Fruit fly (Drosophila melanogaster): ENCODE results near the gene Pura.

Pura gene

DNA sequence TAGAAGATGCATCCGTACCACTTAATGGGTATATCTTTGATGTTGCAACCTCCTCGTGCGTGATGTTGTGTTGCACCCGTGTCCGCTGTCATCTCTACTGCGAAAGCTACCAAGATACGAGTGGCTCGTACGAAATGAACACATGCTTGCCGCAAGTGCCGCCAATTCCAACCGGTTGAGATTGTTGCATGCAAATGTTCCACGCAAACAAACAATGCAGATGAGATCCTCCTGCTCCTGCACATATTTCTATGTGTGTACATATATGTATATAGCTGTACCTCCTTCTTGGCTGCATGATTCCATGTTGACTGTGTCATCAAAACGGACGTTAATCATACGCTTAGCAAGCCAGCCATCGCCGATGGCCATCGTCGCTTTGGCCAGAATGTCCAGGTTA, 37.2 kb downstream of the Pura start:
- TF ChIP-seq CG4496 (GFP tag; IDR thresholded peaks at IDR 0.05): no peak
- TF ChIP-seq Pif1A (GFP tag; optimal IDR thresholded peaks at IDR 0.05): no peak
- no peak for TF ChIP-seq rn (GFP tag; IDR thresholded peaks at IDR 0.05)
- no peak for TF ChIP-seq EcR (GFP tag; optimal IDR thresholded peaks at IDR 0.05)
- TF ChIP-seq CG32121 (GFP tag; IDR thresholded peaks at IDR 0.05): no peak
- no peak for TF ChIP-seq CG12605 (GFP tag; IDR thresholded peaks at IDR 0.05)
- TF ChIP-seq CG8301 (tag; optimal IDR thresholded peaks at IDR 0.05): no peak
- TF ChIP-seq CG9948 (tag; optimal IDR thresholded peaks at IDR 0.05): no peak
- no peak for TF ChIP-seq Ets98B (GFP tag; IDR thresholded peaks at IDR 0.05)
- no peak for TF ChIP-seq Snoo (tag; optimal IDR thresholded peaks at IDR 0.05)
- no peak for TF ChIP-seq Pif1B (GFP tag; optimal IDR thresholded peaks at IDR 0.05)

DNA sequence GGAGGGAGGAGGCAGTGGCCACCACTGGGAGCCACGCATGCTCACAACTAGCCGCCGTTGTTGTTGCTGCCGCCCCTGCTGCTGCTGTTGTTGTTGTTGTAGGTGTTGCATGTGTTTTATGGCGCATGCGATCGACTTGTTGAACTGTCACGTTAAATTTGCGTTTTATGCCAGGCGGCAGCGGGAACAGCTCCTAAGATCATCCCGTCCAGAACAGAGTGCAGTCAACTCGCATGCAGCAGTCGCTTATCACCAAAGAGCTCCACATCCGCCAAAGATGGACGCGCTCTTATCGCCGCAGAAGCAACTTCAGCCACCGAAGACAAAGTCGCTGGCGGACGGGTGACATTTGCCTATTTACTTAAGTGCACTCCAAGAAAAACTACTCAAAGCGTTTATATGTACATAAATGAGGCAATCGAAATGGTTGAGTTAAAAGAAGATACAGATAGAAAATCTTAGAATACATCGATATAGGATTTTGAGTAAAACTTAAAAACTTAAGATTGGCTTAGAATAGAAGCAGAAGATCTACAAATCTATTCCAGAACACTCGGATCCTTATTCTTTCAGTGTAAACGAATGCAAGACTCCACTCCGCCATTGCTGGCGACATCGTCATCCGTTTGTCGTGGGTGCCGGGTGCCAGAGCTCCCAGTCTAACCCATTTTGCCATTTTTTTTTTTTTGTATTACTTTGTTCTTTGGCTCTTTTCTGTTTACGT, 39.8 kb downstream of the Pura start:
- TF ChIP-seq CG4496 (GFP tag; IDR thresholded peaks at IDR 0.05) (peak; percentile 70), CG10348 (GFP tag; IDR thresholded peaks at IDR 0.05) (no peak), CG17806 (tag; optimal IDR thresholded peaks at IDR 0.05) (peak; percentile 69), Pif1B (GFP tag; optimal IDR thresholded peaks at IDR 0.05) (no peak), gl (tag; optimal IDR thresholded peaks at IDR 0.05) (no peak), CG13204 (GFP tag; optimal IDR thresholded peaks at IDR 0.05) (peak; percentile 21), CG34367 (tag; optimal IDR thresholded peaks at IDR 0.05) (peak; percentile 50), CG8301 (tag; optimal IDR thresholded peaks at IDR 0.05) (peak; percentile 73), CG8159 (tag; optimal IDR thresholded peaks at IDR 0.05) (peak; percentile 69), CG14655 (GFP tag; optimal IDR thresholded peaks at IDR 0.05) (peak; percentile 79), Snoo (tag; optimal IDR thresholded peaks at IDR 0.05) (no peak), Pif1A (GFP tag; optimal IDR thresholded peaks at IDR 0.05) (peak; percentile 59), CG32121 (GFP tag; IDR thresholded peaks at IDR 0.05) (peak; percentile 77), CG12605 (GFP tag; IDR thresholded peaks at IDR 0.05) (no peak), Ets98B (GFP tag; IDR thresholded peaks at IDR 0.05) (peak; percentile 76), EcR (GFP tag; optimal IDR thresholded peaks at IDR 0.05) (peak; percentile 66), D1 (tag; optimal IDR thresholded peaks at IDR 0.05) (no peak), fd96Ca (GFP tag; IDR thresholded peaks at IDR 0.05) (peak; percentile 49; the same call in 1 of the 3 replicates), CG15710 (tag; optimal IDR thresholded peaks at IDR 0.05) (peak; percentile 57), CG9948 (tag; optimal IDR thresholded peaks at IDR 0.05) (peak; percentile 56), rn (GFP tag; IDR thresholded peaks at IDR 0.05) (peak; percentile 49; the same call in 1 of the 2 replicates)

DNA sequence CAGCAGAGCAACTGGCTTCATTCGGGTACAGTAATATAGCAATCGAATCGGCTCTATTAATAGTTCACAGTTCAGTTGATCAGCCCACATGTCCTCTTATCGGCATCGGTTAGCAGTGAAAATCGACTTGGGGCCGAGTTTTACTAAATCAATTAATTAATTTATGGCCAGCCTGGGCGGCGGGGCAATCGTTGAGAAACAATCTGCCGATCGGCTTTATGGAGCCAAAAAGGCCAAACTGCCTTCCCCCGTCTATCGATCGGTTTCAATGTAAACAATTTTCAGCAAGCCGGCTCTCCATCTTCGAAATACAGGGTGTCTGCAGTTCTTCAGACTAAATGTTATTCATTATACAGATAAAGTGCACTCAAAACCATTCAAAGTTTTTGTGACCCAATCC, 40.7 kb downstream of the Pura start:
- TF ChIP-seq Pif1A (GFP tag; optimal IDR thresholded peaks at IDR 0.05): no peak
- TF ChIP-seq CG14655 (GFP tag; optimal IDR thresholded peaks at IDR 0.05): no peak
- TF ChIP-seq CG4496 (GFP tag; IDR thresholded peaks at IDR 0.05): no peak
- no peak for TF ChIP-seq D1 (tag; optimal IDR thresholded peaks at IDR 0.05)
- TF ChIP-seq EcR (GFP tag; optimal IDR thresholded peaks at IDR 0.05): no peak
- no peak for TF ChIP-seq CG9948 (tag; optimal IDR thresholded peaks at IDR 0.05)
- TF ChIP-seq CG12605 (GFP tag; IDR thresholded peaks at IDR 0.05): no peak
- TF ChIP-seq gl (tag; optimal IDR thresholded peaks at IDR 0.05): no peak
- TF ChIP-seq CG10348 (GFP tag; IDR thresholded peaks at IDR 0.05): no peak
- no peak for TF ChIP-seq Ets98B (GFP tag; IDR thresholded peaks at IDR 0.05)
- no peak for TF ChIP-seq CG15710 (tag; optimal IDR thresholded peaks at IDR 0.05)
- TF ChIP-seq CG8301 (tag; optimal IDR thresholded peaks at IDR 0.05): no peak
- no peak for TF ChIP-seq Snoo (tag; optimal IDR thresholded peaks at IDR 0.05)
- no peak for TF ChIP-seq Pif1B (GFP tag; optimal IDR thresholded peaks at IDR 0.05)
- TF ChIP-seq CG34367 (tag; optimal IDR thresholded peaks at IDR 0.05): no peak
- TF ChIP-seq rn (GFP tag; IDR thresholded peaks at IDR 0.05): no peak
- TF ChIP-seq CG13204 (GFP tag; optimal IDR thresholded peaks at IDR 0.05): no peak
- no peak for TF ChIP-seq CG32121 (GFP tag; IDR thresholded peaks at IDR 0.05)
- no peak for TF ChIP-seq fd96Ca (GFP tag; IDR thresholded peaks at IDR 0.05)
- TF ChIP-seq CG8159 (tag; optimal IDR thresholded peaks at IDR 0.05): no peak

DNA sequence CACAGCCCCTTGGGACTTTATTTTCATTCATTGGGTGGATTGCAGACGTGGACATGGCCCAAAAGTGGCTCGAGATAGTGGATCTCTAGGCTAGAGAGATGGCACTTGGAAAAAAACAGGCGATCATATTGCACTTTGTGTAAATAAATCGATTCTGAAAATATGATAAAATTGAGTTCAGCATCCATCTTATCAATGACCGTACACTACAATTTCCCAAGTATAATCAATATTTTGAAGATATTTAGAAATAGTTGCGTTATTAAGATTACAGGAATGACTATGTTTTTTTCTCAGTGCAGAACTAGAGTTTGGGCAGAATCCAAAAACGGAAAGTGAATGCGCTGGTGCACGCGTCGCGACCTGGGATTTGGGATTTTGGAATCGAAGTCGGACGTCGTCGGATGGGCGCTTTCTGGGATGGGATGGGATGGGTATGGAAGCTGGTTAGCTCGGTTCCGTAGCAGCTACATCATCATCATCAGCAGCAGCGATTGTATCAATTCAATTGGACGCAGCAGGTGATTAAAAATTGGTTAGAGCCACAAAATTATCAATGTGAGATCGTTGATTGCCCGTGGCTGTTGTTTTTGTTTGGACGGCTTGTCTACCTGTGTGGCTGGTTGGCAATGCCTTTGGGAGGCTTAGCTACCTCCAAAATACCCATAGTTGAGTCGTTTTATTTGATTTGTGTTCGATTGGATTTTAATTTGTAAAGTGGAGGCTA, 42.0 kb downstream of the Pura start:
- TF ChIP-seq CG10348 (GFP tag; IDR thresholded peaks at IDR 0.05): no peak
- no peak for TF ChIP-seq Ets98B (GFP tag; IDR thresholded peaks at IDR 0.05)
- no peak for TF ChIP-seq CG9948 (tag; optimal IDR thresholded peaks at IDR 0.05)
- peak; percentile 13 for TF ChIP-seq CG8301 (tag; optimal IDR thresholded peaks at IDR 0.05)

DNA sequence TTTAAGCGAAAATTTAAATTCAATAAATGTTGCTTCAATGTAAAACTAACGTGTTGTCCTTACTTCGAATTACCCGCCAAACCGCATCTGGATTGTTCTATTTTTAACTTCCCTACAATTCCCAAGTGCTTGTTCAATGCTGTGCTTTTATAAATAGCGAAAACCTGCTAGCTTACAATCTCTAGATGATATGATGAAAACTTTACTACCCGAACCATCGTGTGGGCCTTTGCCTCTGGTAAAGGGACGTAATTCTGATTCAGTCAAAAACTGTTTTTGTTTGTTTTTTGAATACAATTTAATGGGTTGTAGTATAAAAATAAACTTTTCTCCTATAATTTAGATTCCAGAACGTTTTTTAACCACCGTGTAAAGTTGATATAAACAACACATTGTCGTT, 46.6 kb downstream of the Pura start:
- no peak for TF ChIP-seq Snoo (tag; optimal IDR thresholded peaks at IDR 0.05)
- no peak for TF ChIP-seq CG32121 (GFP tag; IDR thresholded peaks at IDR 0.05)
- TF ChIP-seq D1 (tag; optimal IDR thresholded peaks at IDR 0.05): no peak

DNA sequence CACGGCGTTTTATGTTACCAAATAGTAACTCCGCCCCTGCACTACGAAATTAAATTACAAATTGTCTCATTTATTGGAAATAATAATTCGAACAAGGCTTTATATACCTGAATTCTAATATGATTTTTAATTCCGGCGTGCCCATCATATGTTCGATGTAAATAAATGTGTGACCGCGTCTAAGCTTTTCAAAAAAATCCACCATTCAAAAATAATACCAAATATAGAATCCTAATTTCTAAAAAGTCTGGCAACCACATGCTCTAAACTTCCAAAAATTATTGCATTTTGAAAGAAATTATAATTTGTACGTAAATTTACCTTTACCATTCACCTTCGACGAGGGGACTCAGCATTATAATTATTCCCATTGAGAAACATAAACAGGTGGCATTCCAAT, 47.4 kb downstream of the Pura start, which contains the start of gene Urm1:
Gene Urm1 (minus strand): TSS at position 150 of the 400 bp plus-strand sequence.
- TF ChIP-seq Snoo (tag; optimal IDR thresholded peaks at IDR 0.05) (no peak), gl (tag; optimal IDR thresholded peaks at IDR 0.05) (no peak), CG14655 (GFP tag; optimal IDR thresholded peaks at IDR 0.05) (no peak), fd96Ca (GFP tag; IDR thresholded peaks at IDR 0.05) (no peak), CG17806 (tag; optimal IDR thresholded peaks at IDR 0.05) (no peak), CG34367 (tag; optimal IDR thresholded peaks at IDR 0.05) (no peak), CG9948 (tag; optimal IDR thresholded peaks at IDR 0.05) (no peak), CG15710 (tag; optimal IDR thresholded peaks at IDR 0.05) (no peak), CG8301 (tag; optimal IDR thresholded peaks at IDR 0.05) (no peak), Pif1A (GFP tag; optimal IDR thresholded peaks at IDR 0.05) (no peak), CG8159 (tag; optimal IDR thresholded peaks at IDR 0.05) (no peak), CG4496 (GFP tag; IDR thresholded peaks at IDR 0.05) (no peak), Pif1B (GFP tag; optimal IDR thresholded peaks at IDR 0.05) (no peak), rn (GFP tag; IDR thresholded peaks at IDR 0.05) (no peak), D1 (tag; optimal IDR thresholded peaks at IDR 0.05) (no peak), CG10348 (GFP tag; IDR thresholded peaks at IDR 0.05) (no peak), EcR (GFP tag; optimal IDR thresholded peaks at IDR 0.05) (no peak), CG32121 (GFP tag; IDR thresholded peaks at IDR 0.05) (no peak), Ets98B (GFP tag; IDR thresholded peaks at IDR 0.05) (no peak), CG12605 (GFP tag; IDR thresholded peaks at IDR 0.05) (no peak)
